Worm (Caenorhabditis elegans) whole organism, late embryonic: Measurements from ENCODE around the gene rig-1.

Experiments
- C38D4.7 ChIP-seq: fragments of 200-800 bp; sonication (Bioruptor generic); optimal IDR thresholded peaks from 2 replicates; lab custom pipeline; 2018; ENCODE audit warnings: mild to moderate bottlenecking, missing genetic modification characterization, moderate library complexity, missing compliant biosample characterization
- K02D7.2 ChIP-seq: sonication (generic microtip); optimal IDR thresholded peaks from 2 replicates; lab custom pipeline; 2017; ENCODE audit warnings: mild to moderate bottlenecking, missing genetic modification characterization, missing compliant biosample characterization
- K09A11.1 ChIP-seq: sonication (generic microtip); optimal IDR thresholded peaks from 2 replicates; lab custom pipeline; 2017; ENCODE audit warnings: antibody characterized with exemption, mild to moderate bottlenecking, missing genetic modification characterization, missing compliant biosample characterization; ENCODE audit not compliant: insufficient read depth
- ama-1 ChIP-seq: fragments of 150-350 bp; optimal IDR thresholded peaks from 2 replicates; lab custom pipeline; 2014
- ceh-18 ChIP-seq: sonication (generic microtip); optimal IDR thresholded peaks from 2 replicates; lab custom pipeline; 2016; ENCODE audit warnings: missing genetic modification characterization, missing compliant biosample characterization
- ceh-24 ChIP-seq: sonication (generic microtip); optimal IDR thresholded peaks from 2 replicates; lab custom pipeline; 2016; ENCODE audit warnings: mild to moderate bottlenecking, missing genetic modification characterization, missing compliant biosample characterization
- ceh-31 ChIP-seq: sonication (generic microtip); optimal IDR thresholded peaks from 2 replicates; lab custom pipeline; 2016; ENCODE audit warnings: missing genetic modification characterization, missing compliant biosample characterization
- ceh-45 ChIP-seq: fragments of 200-800 bp; sonication (Bioruptor generic); IDR thresholded peaks from 2 replicates; pipeline ENCODE4 v1.3.6; 2022; ENCODE audit warnings: missing genetic modification reagents, missing genetic modification characterization, missing compliant biosample characterization
- ceh-48 ChIP-seq: sonication (generic microtip); optimal IDR thresholded peaks from 2 replicates; lab custom pipeline; 2016; ENCODE audit warnings: missing genetic modification characterization, inconsistent platforms, missing compliant biosample characterization
- ceh-6 ChIP-seq: fragments of 200-800 bp; sonication (Bioruptor generic); optimal IDR thresholded peaks from 2 replicates; lab custom pipeline; 2018; ENCODE audit warnings: mild to moderate bottlenecking, missing genetic modification characterization, missing compliant biosample characterization
- che-1 ChIP-seq: sonication (generic microtip); optimal IDR thresholded peaks from 2 replicates; lab custom pipeline; 2016; ENCODE audit warnings: mild to moderate bottlenecking, missing genetic modification characterization, missing compliant biosample characterization
- elt-2 ChIP-seq: sonication (generic microtip); optimal IDR thresholded peaks from 2 replicates; lab custom pipeline; 2016; ENCODE audit warnings: missing genetic modification reagents, missing genetic modification characterization, missing compliant biosample characterization
- elt-4 ChIP-seq: sonication (generic microtip); optimal IDR thresholded peaks from 2 replicates; lab custom pipeline; 2016; ENCODE audit warnings: missing genetic modification characterization, missing compliant biosample characterization
- fkh-10 ChIP-seq: fragments of 150-350 bp; optimal IDR thresholded peaks from 2 replicates; lab custom pipeline; 2014; ENCODE audit warnings: missing biosample characterization, missing genetic modification reagents, missing genetic modification characterization
- fkh-6 ChIP-seq: sonication (generic microtip); optimal IDR thresholded peaks from 2 replicates; lab custom pipeline; 2016; ENCODE audit warnings: missing genetic modification characterization, missing compliant biosample characterization
- hlh-13 ChIP-seq: fragments of 200-800 bp; sonication (Bioruptor generic); optimal IDR thresholded peaks from 2 replicates; lab custom pipeline; 2018; ENCODE audit warnings: mild to moderate bottlenecking, missing genetic modification characterization, missing compliant biosample characterization
- hlh-30 ChIP-seq: sonication (generic microtip); optimal IDR thresholded peaks from 2 replicates; lab custom pipeline; 2017; ENCODE audit warnings: antibody characterized with exemption, missing genetic modification characterization, missing compliant biosample characterization; ENCODE audit not compliant: insufficient read depth
- lim-6 ChIP-seq: sonication (generic microtip); optimal IDR thresholded peaks from 2 replicates; lab custom pipeline; 2016; ENCODE audit warnings: missing genetic modification characterization, missing compliant biosample characterization
- madf-2 ChIP-seq: sonication (generic microtip); optimal IDR thresholded peaks from 2 replicates; lab custom pipeline; 2017; ENCODE audit warnings: missing genetic modification characterization, missing compliant biosample characterization
- mec-3 ChIP-seq: sonication (generic microtip); optimal IDR thresholded peaks from 2 replicates; lab custom pipeline; 2016; ENCODE audit warnings: borderline replicate concordance, missing genetic modification characterization, missing compliant biosample characterization
- nfya-1 ChIP-seq: sonication (generic microtip); optimal IDR thresholded peaks from 2 replicates; lab custom pipeline; 2017; ENCODE audit warnings: missing genetic modification characterization, mild to moderate bottlenecking, missing compliant biosample characterization, antibody characterized with exemption, moderate library complexity
- nhr-11 ChIP-seq: fragments of 150-350 bp; optimal IDR thresholded peaks from 2 replicates; lab custom pipeline; 2014; ENCODE audit warnings: missing biosample characterization, missing genetic modification characterization
- nhr-232 ChIP-seq: sonication (generic microtip); optimal IDR thresholded peaks from 2 replicates; lab custom pipeline; 2016; ENCODE audit warnings: missing genetic modification characterization, missing compliant biosample characterization
- odd-2 ChIP-seq: sonication (generic microtip); optimal IDR thresholded peaks from 2 replicates; lab custom pipeline; 2017; ENCODE audit warnings: antibody characterized with exemption, mild to moderate bottlenecking, missing genetic modification characterization, missing compliant biosample characterization
- pag-3 ChIP-seq: sonication (generic microtip); optimal IDR thresholded peaks from 2 replicates; lab custom pipeline; 2016; ENCODE audit warnings: missing compliant biosample characterization, missing genetic modification characterization, borderline replicate concordance
- pat-9 ChIP-seq: fragments of 200-800 bp; sonication (Bioruptor generic); optimal IDR thresholded peaks from 2 replicates; lab custom pipeline; 2018; ENCODE audit warnings: mild to moderate bottlenecking, missing genetic modification characterization, moderate library complexity, missing compliant biosample characterization
- pha-4 ChIP-seq: fragments of 150-350 bp; optimal IDR thresholded peaks from 2 replicates; lab custom pipeline; 2018; ENCODE audit warnings: missing biosample characterization, missing genetic modification reagents, missing genetic modification characterization
- pqm-1 ChIP-seq: sonication (generic microtip); optimal IDR thresholded peaks from 2 replicates; lab custom pipeline; 2016; ENCODE audit warnings: missing genetic modification characterization, missing compliant biosample characterization
- pros-1 ChIP-seq: fragments of 150-350 bp; optimal IDR thresholded peaks from 2 replicates; lab custom pipeline; 2014; ENCODE audit warnings: missing biosample characterization, missing genetic modification reagents, missing genetic modification characterization
- ref-2 ChIP-seq: sonication (generic microtip); optimal IDR thresholded peaks from 2 replicates; lab custom pipeline; 2016; ENCODE audit warnings: missing genetic modification characterization, missing compliant biosample characterization
- rnt-1 ChIP-seq: sonication (generic microtip); optimal IDR thresholded peaks from 2 replicates; lab custom pipeline; 2016; ENCODE audit warnings: missing genetic modification characterization, missing compliant biosample characterization
- sdc-2 ChIP-seq: sonication (generic microtip); optimal IDR thresholded peaks from 2 replicates; lab custom pipeline; 2016; ENCODE audit warnings: missing genotype, missing genetic modification characterization, missing compliant biosample characterization
- sox-4 ChIP-seq: sonication (generic microtip); optimal IDR thresholded peaks from 2 replicates; lab custom pipeline; 2017; ENCODE audit warnings: mild to moderate bottlenecking, missing genetic modification characterization, inconsistent platforms, missing compliant biosample characterization
- syd-9 ChIP-seq: sonication (generic microtip); optimal IDR thresholded peaks from 2 replicates; lab custom pipeline; 2016; ENCODE audit warnings: mild to moderate bottlenecking, missing genetic modification characterization, moderate library complexity, missing compliant biosample characterization
- ttx-3 ChIP-seq: sonication (generic microtip); optimal IDR thresholded peaks from 2 replicates; lab custom pipeline; 2016; ENCODE audit warnings: missing genetic modification reagents, missing genetic modification characterization, missing compliant biosample characterization
- unc-3 ChIP-seq, 2 experiments: fragments of 200-800 bp in 1 of 2; sonication (Bioruptor generic) in 1 of 2; sonication (generic microtip) in 1 of 2; conservative IDR thresholded peaks in 1 of 2; optimal IDR thresholded peaks in 1 of 2; 2 replicates each; pipeline versions ENCODE4 v1.3.6 to Lab custom; 2016 to 2022; ENCODE audit warnings: missing compliant biosample characterization in 2 of 2, missing genetic modification characterization in 2 of 2, missing genetic modification reagents in 1 of 2
- unc-42 ChIP-seq: sonication (generic microtip); optimal IDR thresholded peaks from 2 replicates; lab custom pipeline; 2016; ENCODE audit warnings: missing genotype, missing genetic modification characterization, missing compliant biosample characterization
- unc-55 ChIP-seq: sonication (generic microtip); optimal IDR thresholded peaks from 2 replicates; lab custom pipeline; 2017; ENCODE audit warnings: missing biosample characterization, missing genetic modification reagents, missing genetic modification characterization
- unc-86 ChIP-seq: sonication (generic microtip); optimal IDR thresholded peaks from 2 replicates; lab custom pipeline; 2016; ENCODE audit warnings: missing genetic modification characterization, missing compliant biosample characterization
- ztf-16 ChIP-seq: sonication (generic microtip); optimal IDR thresholded peaks from 2 replicates; lab custom pipeline; 2017; ENCODE audit warnings: missing genetic modification characterization, missing compliant biosample characterization

rig-1 gene

ce11 chrX:8646997-8647396 is 13.4 kb upstream of the rig-1 start, which contains the start of gene F12D9.2:
Gene F12D9.2 (minus strand): TSS chrX:8647097.
- no peak for TF ChIP-seq ttx-3 (tag; lab: Kevin White, UChicago)
- TF ChIP-seq nhr-232 (tag; lab: Kevin White, UChicago) = no peak
- no peak for TF ChIP-seq pros-1 (tag; lab: Kevin White, UChicago)
- TF ChIP-seq fkh-6 (tag; lab: Kevin White, UChicago) = no peak
- TF ChIP-seq ceh-45 = no peak
- no peak for TF ChIP-seq ama-1 (lab: Kevin White, UChicago)
- TF ChIP-seq unc-86 (tag; lab: Kevin White, UChicago) = no peak
- TF ChIP-seq ceh-48 (tag; lab: Kevin White, UChicago) = no peak
- TF ChIP-seq madf-2 = no peak
- TF ChIP-seq C38D4.7 = no peak
- TF ChIP-seq unc-3 (GFP tag; conservative IDR thresholded peaks at IDR 0.05; lab: Robert Waterston, UW) = no peak
- no peak for TF ChIP-seq unc-3 (tag; optimal IDR thresholded peaks at IDR 0.05; lab: Kevin White, UChicago)
- TF ChIP-seq lim-6 (tag; lab: Kevin White, UChicago) = no peak
- TF ChIP-seq sox-4 = no peak
- TF ChIP-seq sdc-2 (tag; lab: Kevin White, UChicago) = no peak
- no peak for TF ChIP-seq unc-42
- no peak for TF ChIP-seq K02D7.2 (tag; lab: Kevin White, UChicago)
- TF ChIP-seq nfya-1 = no peak
- no peak for TF ChIP-seq ceh-6
- no peak for TF ChIP-seq nhr-11 (tag; lab: Kevin White, UChicago)
- TF ChIP-seq mec-3 (tag; lab: Kevin White, UChicago) = no peak

ce11 chrX:8648582-8648981 is 11.8 kb upstream of the rig-1 start:
- TF ChIP-seq unc-42 (peak; percentile 90), K09A11.1 (no peak), pha-4 (tag; lab: Kevin White, UChicago) (no peak), ceh-31 (tag; lab: Kevin White, UChicago) (peak; percentile 20)

- TF ChIP-seq pat-9 (tag; lab: Kevin White, UChicago) = no peak
- no peak for TF ChIP-seq odd-2 (tag; lab: Kevin White, UChicago)
- TF ChIP-seq che-1 (tag; lab: Kevin White, UChicago) = peak; percentile 31
- TF ChIP-seq ztf-16 (tag; lab: Kevin White, UChicago) = no peak
- no peak for TF ChIP-seq ref-2 (tag; lab: Kevin White, UChicago)
- no peak for TF ChIP-seq ceh-24 (tag; lab: Kevin White, UChicago)
- TF ChIP-seq C38D4.7 = peak; percentile 18
- peak; percentile 0 for TF ChIP-seq elt-2 (tag; lab: Kevin White, UChicago)
- TF ChIP-seq elt-4 = no peak
- TF ChIP-seq fkh-10 (GFP tag; lab: Kevin White, UChicago) = no peak
- TF ChIP-seq unc-55 = no peak
- no peak for TF ChIP-seq hlh-13 (GFP tag; lab: Kevin White, UChicago)
- TF ChIP-seq pros-1 (tag; lab: Kevin White, UChicago) = no peak
- no peak for TF ChIP-seq syd-9 (tag; lab: Kevin White, UChicago)
- TF ChIP-seq pqm-1 (tag; lab: Kevin White, UChicago) = no peak
These were observed 9.9 kb upstream of the rig-1 start for ce11 chrX:8650535-8650934.

- TF ChIP-seq ceh-18 (no peak), rnt-1 (tag; lab: Kevin White, UChicago) (no peak), pag-3 (tag; lab: Kevin White, UChicago) (no peak), pqm-1 (tag; lab: Kevin White, UChicago) (no peak), hlh-30 (tag; lab: Kevin White, UChicago) (no peak), che-1 (tag; lab: Kevin White, UChicago) (no peak), ceh-31 (tag; lab: Kevin White, UChicago) (no peak)
These were observed 4.4 kb upstream of the rig-1 start for ce11 chrX:8656019-8656418.
